Worm (Caenorhabditis elegans) whole organism, mixed stage, embryonic: ENCODE results near the gene F55C9.6.

Experiments used
- blmp-1 ChIP-seq: fragments of 150-350 bp; optimal IDR thresholded peaks from 2 replicates; lab custom pipeline; 2014; ENCODE audit warnings: missing biosample characterization, missing genetic modification characterization
- ces-1 ChIP-seq: fragments of 150-350 bp; optimal IDR thresholded peaks from 2 replicates; lab custom pipeline; 2014; ENCODE audit warnings: missing biosample characterization, missing genetic modification reagents, missing genetic modification characterization
- pha-4 ChIP-seq: fragments of 150-350 bp; optimal IDR thresholded peaks from 2 replicates; lab custom pipeline; 2018; ENCODE audit warnings: missing biosample characterization, missing genetic modification reagents, missing genetic modification characterization

DNA sequence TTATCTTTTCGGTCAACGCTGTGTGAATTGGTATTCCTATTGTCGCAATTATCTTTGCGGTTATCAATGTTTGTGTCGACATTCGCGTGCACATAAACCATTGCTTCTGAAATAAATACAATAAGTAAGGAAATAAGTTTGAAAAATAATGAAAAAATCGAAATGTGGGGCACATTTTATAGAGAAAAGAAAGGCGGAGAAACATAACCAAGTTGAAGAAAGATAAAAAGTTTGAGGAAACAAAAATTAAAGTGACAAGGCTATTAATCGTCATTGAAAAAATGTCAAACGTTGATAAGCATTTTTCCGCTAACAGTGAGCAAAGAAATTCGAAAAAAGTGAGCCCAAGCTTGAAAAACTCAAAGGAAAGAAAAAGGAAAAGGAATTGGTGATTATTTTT lies 25.8 kb upstream of the F55C9.6 start, which contains the start of gene C43D7.4:
- TF ChIP-seq ces-1: no peak
- no peak for TF ChIP-seq blmp-1
- no peak for TF ChIP-seq pha-4 (tag; lab: Kevin White, UChicago)
